Fruit fly (Drosophila melanogaster): Measurements from ENCODE around the gene kst.

The kst gene

dm6 chr3L:3300345-3300744 is 36.3 kb upstream of the kst start (continued):
- no peak; the same call in 1 of the 2 replicates for TF ChIP-seq MBD-R2 (GFP tag; IDR thresholded peaks at IDR 0.05)
- TF ChIP-seq CG6683 (GFP tag; optimal IDR thresholded peaks at IDR 0.05), result no peak
- peak; percentile 63 for TF ChIP-seq kay (GFP tag; optimal IDR thresholded peaks at IDR 0.05)
- TF ChIP-seq CG11504 (tag; optimal IDR thresholded peaks at IDR 0.05), result peak; percentile 83
- TF ChIP-seq CG34376 (GFP tag; optimal IDR thresholded peaks at IDR 0.05), result no peak
- peak; percentile 76 for TF ChIP-seq Awh (GFP tag; IDR thresholded peaks at IDR 0.05)
- no peak for TF ChIP-seq CG11398 (GFP tag; optimal IDR thresholded peaks at IDR 0.05)
- TF ChIP-seq zf30C (GFP tag; optimal IDR thresholded peaks at IDR 0.05), result no peak
- no peak for TF ChIP-seq Lhr (GFP tag; optimal IDR thresholded peaks at IDR 0.05)
- TF ChIP-seq en (GFP tag; optimal IDR thresholded peaks at IDR 0.05), result peak; percentile 40
- TF ChIP-seq CG1603 (tag; optimal IDR thresholded peaks at IDR 0.05), result peak; percentile 78
- no peak for TF ChIP-seq Pdp1 (GFP tag; optimal IDR thresholded peaks at IDR 0.05)
- TF ChIP-seq crc (GFP tag; optimal IDR thresholded peaks at IDR 0.05), result peak; percentile 12
- no peak for TF ChIP-seq pzg (GFP tag; optimal IDR thresholded peaks at IDR 0.05)
- peak; percentile 60 for TF ChIP-seq CG14710 (tag; optimal IDR thresholded peaks at IDR 0.05)
- TF ChIP-seq CG6175 (GFP tag; IDR thresholded peaks at IDR 0.05), result 0 out of 3 replicates have a peak, but pooled peaks have one; percentile 26
- peak; percentile 55; the same call in 1 of the 2 replicates for TF ChIP-seq CG11696 (GFP tag; IDR thresholded peaks at IDR 0.05)
- 0 out of 2 replicates have a peak, but pooled peaks have one; percentile 55 for TF ChIP-seq sim (GFP tag; IDR thresholded peaks at IDR 0.05)
- TF ChIP-seq Mes4 (GFP tag; optimal IDR thresholded peaks at IDR 0.05), result peak; percentile 1
- TF ChIP-seq lola (GFP tag; optimal IDR thresholded peaks at IDR 0.05), result peak in 1 of 3 experiments; percentile 21
- peak; percentile 15 for TF ChIP-seq CG31365 (tag; optimal IDR thresholded peaks at IDR 0.05)
- no peak for TF ChIP-seq YL-1 (GFP tag; optimal IDR thresholded peaks at IDR 0.05)
- peak; percentile 58 for TF ChIP-seq Camta (GFP tag; optimal IDR thresholded peaks at IDR 0.05)
- TF ChIP-seq fru (optimal IDR thresholded peaks at IDR 0.05), result no peak
- no peak for TF ChIP-seq CG10462 (GFP tag; optimal IDR thresholded peaks at IDR 0.05)
- TF ChIP-seq CG10147 (GFP tag; optimal IDR thresholded peaks at IDR 0.05), result no peak
- TF ChIP-seq Dip2 (GFP tag; IDR thresholded peaks at IDR 0.05), result no peak
- TF ChIP-seq CG15601 (tag; optimal IDR thresholded peaks at IDR 0.05), result peak; percentile 29
- no peak for TF ChIP-seq hb (GFP tag; IDR thresholded peaks at IDR 0.05; ENCODE audit: partially characterized antibody)
- TF ChIP-seq CG9609 (GFP tag; optimal IDR thresholded peaks at IDR 0.05), result no peak
- TF ChIP-seq grn (GFP tag; optimal IDR thresholded peaks at IDR 0.05), result no peak
- TF ChIP-seq fd3F (GFP tag; optimal IDR thresholded peaks at IDR 0.05), result peak; percentile 23
- no peak for TF ChIP-seq vfl (GFP tag; optimal IDR thresholded peaks at IDR 0.05)
- TF ChIP-seq slou (GFP tag; optimal IDR thresholded peaks at IDR 0.05), result no peak
- peak; percentile 74 for TF ChIP-seq CG10366 (GFP tag; IDR thresholded peaks at IDR 0.05)
- TF ChIP-seq pb (GFP tag; optimal IDR thresholded peaks at IDR 0.05), result peak; percentile 8
- TF ChIP-seq HLH54F (GFP tag; optimal IDR thresholded peaks at IDR 0.05), result no peak
- TF ChIP-seq CG10565 (GFP tag; optimal IDR thresholded peaks at IDR 0.05), result no peak
- TF ChIP-seq CoRest (tag; optimal IDR thresholded peaks at IDR 0.05), result peak; percentile 50
- TF ChIP-seq Aef1 (GFP tag; IDR thresholded peaks at IDR 0.05), result peak; percentile 62
- TF ChIP-seq CG2875 (GFP tag; optimal IDR thresholded peaks at IDR 0.05), result peak; percentile 50
- peak; percentile 25 for TF ChIP-seq kah (GFP tag; optimal IDR thresholded peaks at IDR 0.05)
- no peak for TF ChIP-seq gfzf (GFP tag; optimal IDR thresholded peaks at IDR 0.05)
- no peak for TF ChIP-seq pfk (GFP tag; optimal IDR thresholded peaks at IDR 0.05)
- peak; percentile 68; the same call in 2 of the 3 replicates for TF ChIP-seq zfh1 (GFP tag; IDR thresholded peaks at IDR 0.05)
- peak; percentile 49 for TF ChIP-seq CG6254 (GFP tag; optimal IDR thresholded peaks at IDR 0.05)
- TF ChIP-seq Hr3 (GFP tag; optimal IDR thresholded peaks at IDR 0.05), result peak; percentile 45
- TF ChIP-seq Hsf (GFP tag; optimal IDR thresholded peaks at IDR 0.05), result peak; percentile 46
- TF ChIP-seq Scr (GFP tag; IDR thresholded peaks at IDR 0.05; ENCODE audit: partially characterized antibody), result no peak
- TF ChIP-seq stwl (tag; optimal IDR thresholded peaks at IDR 0.05), result no peak
- peak; percentile 41 for TF ChIP-seq CG3407 (GFP tag; optimal IDR thresholded peaks at IDR 0.05)
